Worm (Caenorhabditis elegans) whole organism, late embryonic: ENCODE results near the gene srd-28.
"Not testable (repeated sequence)": the region's sequence is repeated elsewhere in the genome, so short reads cannot be mapped to it uniquely, and the experiment has no call there.

Experiments
- F13H6.1 ChIP-seq: sonication (generic microtip); optimal IDR thresholded peaks from 2 replicates; lab custom pipeline; 2016; ENCODE audit warnings: missing genetic modification characterization, missing compliant biosample characterization
- K09A11.1 ChIP-seq: sonication (generic microtip); optimal IDR thresholded peaks from 2 replicates; lab custom pipeline; 2017; ENCODE audit warnings: antibody characterized with exemption, mild to moderate bottlenecking, missing genetic modification characterization, missing compliant biosample characterization; ENCODE audit not compliant: insufficient read depth
- ceh-18 ChIP-seq: sonication (generic microtip); optimal IDR thresholded peaks from 2 replicates; lab custom pipeline; 2016; ENCODE audit warnings: missing genetic modification characterization, missing compliant biosample characterization
- ceh-2 ChIP-seq: sonication (generic microtip); optimal IDR thresholded peaks from 2 replicates; lab custom pipeline; 2016; ENCODE audit warnings: missing genotype, missing genetic modification characterization, missing compliant biosample characterization
- ceh-22 ChIP-seq: sonication (generic microtip); optimal IDR thresholded peaks from 2 replicates; lab custom pipeline; 2017; ENCODE audit warnings: missing biosample characterization, missing genetic modification characterization
- ceh-30 ChIP-seq: fragments of 150-350 bp; optimal IDR thresholded peaks from 2 replicates; lab custom pipeline; 2014; ENCODE audit warnings: missing biosample characterization, missing genetic modification characterization
- ceh-31 ChIP-seq: sonication (generic microtip); optimal IDR thresholded peaks from 2 replicates; lab custom pipeline; 2016; ENCODE audit warnings: missing genetic modification characterization, missing compliant biosample characterization
- ceh-45 ChIP-seq: fragments of 200-800 bp; sonication (Bioruptor generic); IDR thresholded peaks from 2 replicates; pipeline ENCODE4 v1.3.6; 2022; ENCODE audit warnings: missing genetic modification reagents, missing genetic modification characterization, missing compliant biosample characterization
- elt-4 ChIP-seq: sonication (generic microtip); optimal IDR thresholded peaks from 2 replicates; lab custom pipeline; 2016; ENCODE audit warnings: missing genetic modification characterization, missing compliant biosample characterization
- fax-1 ChIP-seq: sonication (generic microtip); optimal IDR thresholded peaks from 2 replicates; lab custom pipeline; 2016; ENCODE audit warnings: missing genotype, missing genetic modification characterization, missing compliant biosample characterization
- fkh-10 ChIP-seq: fragments of 150-350 bp; optimal IDR thresholded peaks from 2 replicates; lab custom pipeline; 2014; ENCODE audit warnings: missing biosample characterization, missing genetic modification reagents, missing genetic modification characterization
- hlh-13 ChIP-seq: fragments of 200-800 bp; sonication (Bioruptor generic); optimal IDR thresholded peaks from 2 replicates; lab custom pipeline; 2018; ENCODE audit warnings: mild to moderate bottlenecking, missing genetic modification characterization, missing compliant biosample characterization
- hlh-15 ChIP-seq: sonication (generic microtip); optimal IDR thresholded peaks from 2 replicates; lab custom pipeline; 2016; ENCODE audit warnings: missing genetic modification characterization, missing compliant biosample characterization
- hlh-6 ChIP-seq: sonication (generic microtip); optimal IDR thresholded peaks from 2 replicates; lab custom pipeline; 2016; ENCODE audit warnings: missing genotype, missing genetic modification characterization, missing compliant biosample characterization
- hlh-8 ChIP-seq: sonication (generic microtip); optimal IDR thresholded peaks from 2 replicates; lab custom pipeline; 2016; ENCODE audit warnings: missing genotype, missing genetic modification characterization, missing compliant biosample characterization
- lim-6 ChIP-seq: sonication (generic microtip); optimal IDR thresholded peaks from 2 replicates; lab custom pipeline; 2016; ENCODE audit warnings: missing genetic modification characterization, missing compliant biosample characterization
- lin-11 ChIP-seq: fragments of 200-800 bp; sonication (Bioruptor generic); optimal IDR thresholded peaks from 2 replicates; lab custom pipeline; 2018; ENCODE audit warnings: mild to moderate bottlenecking, missing genetic modification characterization, missing compliant biosample characterization
- nhr-11 ChIP-seq: fragments of 150-350 bp; optimal IDR thresholded peaks from 2 replicates; lab custom pipeline; 2014; ENCODE audit warnings: missing biosample characterization, missing genetic modification characterization
- npax-4 ChIP-seq: sonication (generic microtip); optimal IDR thresholded peaks from 2 replicates; lab custom pipeline; 2016; ENCODE audit warnings: missing genetic modification characterization, missing compliant biosample characterization
- odd-2 ChIP-seq: sonication (generic microtip); optimal IDR thresholded peaks from 2 replicates; lab custom pipeline; 2017; ENCODE audit warnings: antibody characterized with exemption, mild to moderate bottlenecking, missing genetic modification characterization, missing compliant biosample characterization
- pag-3 ChIP-seq: sonication (generic microtip); optimal IDR thresholded peaks from 2 replicates; lab custom pipeline; 2016; ENCODE audit warnings: missing compliant biosample characterization, missing genetic modification characterization, borderline replicate concordance
- pha-4 ChIP-seq: fragments of 150-350 bp; optimal IDR thresholded peaks from 2 replicates; lab custom pipeline; 2018; ENCODE audit warnings: missing biosample characterization, missing genetic modification reagents, missing genetic modification characterization
- pros-1 ChIP-seq: fragments of 150-350 bp; optimal IDR thresholded peaks from 2 replicates; lab custom pipeline; 2014; ENCODE audit warnings: missing biosample characterization, missing genetic modification reagents, missing genetic modification characterization
- ref-2 ChIP-seq: sonication (generic microtip); optimal IDR thresholded peaks from 2 replicates; lab custom pipeline; 2016; ENCODE audit warnings: missing genetic modification characterization, missing compliant biosample characterization
- rnt-1 ChIP-seq: sonication (generic microtip); optimal IDR thresholded peaks from 2 replicates; lab custom pipeline; 2016; ENCODE audit warnings: missing genetic modification characterization, missing compliant biosample characterization
- sdc-2 ChIP-seq: sonication (generic microtip); optimal IDR thresholded peaks from 2 replicates; lab custom pipeline; 2016; ENCODE audit warnings: missing genotype, missing genetic modification characterization, missing compliant biosample characterization
- sox-4 ChIP-seq: sonication (generic microtip); optimal IDR thresholded peaks from 2 replicates; lab custom pipeline; 2017; ENCODE audit warnings: mild to moderate bottlenecking, missing genetic modification characterization, inconsistent platforms, missing compliant biosample characterization
- tbx-2 ChIP-seq: sonication (generic microtip); optimal IDR thresholded peaks from 2 replicates; lab custom pipeline; 2016; ENCODE audit warnings: missing genetic modification characterization, missing compliant biosample characterization
- ttx-3 ChIP-seq: sonication (generic microtip); optimal IDR thresholded peaks from 2 replicates; lab custom pipeline; 2016; ENCODE audit warnings: missing genetic modification reagents, missing genetic modification characterization, missing compliant biosample characterization
- unc-3 ChIP-seq, 2 experiments: fragments of 200-800 bp in 1 of 2; sonication (Bioruptor generic) in 1 of 2; sonication (generic microtip) in 1 of 2; conservative IDR thresholded peaks in 1 of 2; optimal IDR thresholded peaks in 1 of 2; 2 replicates each; pipeline versions ENCODE4 v1.3.6 to Lab custom; 2016 to 2022; ENCODE audit warnings: missing compliant biosample characterization in 2 of 2, missing genetic modification characterization in 2 of 2, missing genetic modification reagents in 1 of 2
- unc-86 ChIP-seq: sonication (generic microtip); optimal IDR thresholded peaks from 2 replicates; lab custom pipeline; 2016; ENCODE audit warnings: missing genetic modification characterization, missing compliant biosample characterization
- zip-5 ChIP-seq: sonication (generic microtip); optimal IDR thresholded peaks from 2 replicates; lab custom pipeline; 2016; ENCODE audit warnings: missing genetic modification characterization, missing compliant biosample characterization
- ztf-16 ChIP-seq: sonication (generic microtip); optimal IDR thresholded peaks from 2 replicates; lab custom pipeline; 2017; ENCODE audit warnings: missing genetic modification characterization, missing compliant biosample characterization

The srd-28 gene

ce11 chrV:15250304-15250703 is at the start of gene srd-28:
TSS of gene srd-28 (plus strand) at chrV:15250604.
- TF ChIP-seq sdc-2, npax-4, zip-5 (tag; lab: Kevin White, UChicago): not testable (repeated sequence)

DNA sequence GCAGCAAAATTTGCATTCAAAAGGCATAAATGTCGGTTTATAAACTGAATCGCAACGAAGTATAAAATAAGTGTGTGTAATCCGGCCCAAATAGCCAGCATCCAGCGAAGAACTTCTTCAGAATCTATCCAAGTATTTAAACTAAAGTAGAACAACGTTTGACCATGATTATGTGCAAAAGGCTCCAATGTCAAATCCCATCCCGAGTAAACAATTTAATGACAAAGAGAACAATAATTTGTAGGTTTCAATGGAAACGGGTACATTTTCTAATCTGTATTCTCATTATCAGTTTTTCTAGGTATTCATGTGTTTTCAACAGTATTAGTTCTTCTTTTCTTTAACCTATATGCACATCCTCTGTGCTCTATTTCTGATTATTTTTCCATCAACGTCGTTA is 42.7 kb upstream of the srd-28 start, which contains the start of gene C41G6.12:
TSS of gene C41G6.12 (minus strand) at position 101 of the 400 bp plus-strand sequence.
- not testable (repeated sequence) for TF ChIP-seq F13H6.1 (tag; lab: Kevin White, UChicago); ceh-31; elt-4

DNA sequence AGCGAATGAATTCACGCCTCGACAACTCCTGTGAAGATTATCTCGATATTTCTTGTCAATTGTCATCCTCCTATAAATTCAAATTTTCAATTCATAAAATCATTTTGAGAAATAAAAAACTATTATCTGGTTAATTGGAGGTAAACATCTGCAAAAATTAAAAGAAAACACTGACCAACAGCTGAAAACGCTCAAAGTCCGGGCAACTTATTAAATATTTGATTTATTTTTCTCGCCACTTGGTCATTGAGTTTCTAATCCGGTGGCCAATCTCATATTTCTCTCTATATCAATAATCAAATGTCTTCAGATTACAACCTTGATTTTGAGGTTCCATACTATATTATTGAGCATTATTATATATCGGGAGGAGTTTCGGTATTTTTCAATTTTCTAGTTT is 38.5 kb upstream of the srd-28 start, which contains the start of gene sri-24:
TSS of gene sri-24 (plus strand) at position 301 of the 400 bp plus-strand sequence.
- not testable (repeated sequence) for TF ChIP-seq pha-4 (tag; lab: Kevin White, UChicago); K09A11.1 (tag; lab: Kevin White, UChicago); ceh-18

DNA sequence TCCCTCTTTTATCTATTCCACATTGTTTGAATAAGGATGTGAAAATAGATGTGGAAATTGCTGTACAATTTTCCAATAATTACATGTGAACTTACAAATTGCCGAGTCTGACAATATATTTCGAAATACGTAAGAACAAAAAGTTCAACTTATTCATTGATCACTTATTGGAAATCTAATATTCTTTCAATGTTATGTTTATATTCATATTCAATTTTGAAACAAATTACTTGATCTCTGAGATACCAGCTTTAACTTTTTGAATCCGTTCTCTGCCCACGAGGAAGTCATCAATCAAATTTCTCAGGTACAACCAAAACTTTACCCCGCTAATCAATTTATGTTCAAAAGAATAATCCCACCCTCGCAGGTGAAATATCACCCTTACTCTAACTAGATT is 35.2 kb upstream of the srd-28 start, which contains the start of gene sri-26:
TSS of gene sri-26 (plus strand) at position 301 of the 400 bp plus-strand sequence.
- TF ChIP-seq ztf-16, nhr-11, K09A11.1 (tag; lab: Kevin White, UChicago): not testable (repeated sequence)
- TF ChIP-seq, all 69 proteins: peak for 0; not testable (repeated sequence) for 69

DNA sequence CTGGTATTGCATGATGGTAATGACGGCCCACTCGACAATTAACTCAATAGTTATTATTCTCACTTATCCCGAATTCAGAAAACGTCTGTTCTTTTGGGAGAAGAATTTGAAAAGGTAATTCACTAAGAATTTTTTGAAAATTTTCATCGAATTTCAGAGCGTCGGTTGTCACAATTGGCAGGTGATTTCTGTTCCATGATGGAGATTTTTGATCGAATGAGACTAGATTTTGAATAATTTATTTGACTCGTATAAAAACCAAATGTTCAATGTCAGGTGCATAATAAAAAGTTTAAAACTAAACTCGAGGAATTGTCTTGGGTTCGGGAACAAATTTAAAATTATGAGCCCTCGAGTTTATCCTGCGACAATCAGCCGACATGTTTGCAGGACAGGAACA is 33.7 kb upstream of the srd-28 start, which contains the start of gene sri-25:
TSS of gene sri-25 (plus strand) at position 301 of the 400 bp plus-strand sequence.
- no peak for TF ChIP-seq ceh-18
- no peak for TF ChIP-seq lin-11 (tag; lab: Kevin White, UChicago)
- TF ChIP-seq hlh-15, result no peak
- no peak for TF ChIP-seq unc-3 (GFP tag; conservative IDR thresholded peaks at IDR 0.05; lab: Robert Waterston, UW)
- no peak for TF ChIP-seq unc-3 (tag; optimal IDR thresholded peaks at IDR 0.05; lab: Kevin White, UChicago)
- no peak for TF ChIP-seq ceh-31
- no peak for TF ChIP-seq F13H6.1 (tag; lab: Kevin White, UChicago)
- no peak for TF ChIP-seq ref-2 (tag; lab: Kevin White, UChicago)
- no peak for TF ChIP-seq fkh-10 (GFP tag; lab: Kevin White, UChicago)
- TF ChIP-seq pag-3, result no peak
- no peak for TF ChIP-seq ceh-30 (tag; lab: Kevin White, UChicago)
- TF ChIP-seq unc-86, result no peak
- no peak for TF ChIP-seq lim-6 (tag; lab: Kevin White, UChicago)
- no peak for TF ChIP-seq tbx-2 (tag; lab: Kevin White, UChicago)
- TF ChIP-seq hlh-13 (GFP tag; lab: Kevin White, UChicago), result no peak
- no peak for TF ChIP-seq fax-1
- TF ChIP-seq hlh-8 (tag; lab: Kevin White, UChicago), result no peak

DNA sequence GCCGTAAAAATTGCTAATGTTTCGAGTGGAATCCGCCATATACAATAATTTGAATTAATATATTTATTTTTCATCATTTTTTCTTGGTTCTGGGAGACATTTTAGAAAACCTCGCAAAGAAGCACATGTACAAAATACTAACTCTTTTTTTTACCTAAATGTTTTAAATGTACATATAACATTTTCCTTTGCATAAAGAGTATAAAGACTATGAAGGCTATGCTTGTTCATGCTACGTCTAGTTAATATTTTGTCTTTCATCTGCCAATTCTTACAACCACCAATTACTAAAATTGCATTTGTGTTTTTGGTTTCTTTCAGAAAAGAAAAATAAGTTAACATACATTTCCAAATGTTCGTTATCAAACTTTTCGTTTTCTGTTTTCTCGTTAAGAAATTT is 29.1 kb upstream of the srd-28 start, which contains the start of gene irld-25:
TSS of gene irld-25 (plus strand) at position 301 of the 400 bp plus-strand sequence.
- no peak for TF ChIP-seq hlh-6 (tag; lab: Kevin White, UChicago)
- TF ChIP-seq ceh-2, result no peak
- TF ChIP-seq ceh-22, result no peak
- no peak for TF ChIP-seq sox-4 (tag; lab: Kevin White, UChicago)
- TF ChIP-seq elt-4, result no peak
- no peak for TF ChIP-seq odd-2
- TF ChIP-seq tbx-2 (tag; lab: Kevin White, UChicago), result no peak

DNA sequence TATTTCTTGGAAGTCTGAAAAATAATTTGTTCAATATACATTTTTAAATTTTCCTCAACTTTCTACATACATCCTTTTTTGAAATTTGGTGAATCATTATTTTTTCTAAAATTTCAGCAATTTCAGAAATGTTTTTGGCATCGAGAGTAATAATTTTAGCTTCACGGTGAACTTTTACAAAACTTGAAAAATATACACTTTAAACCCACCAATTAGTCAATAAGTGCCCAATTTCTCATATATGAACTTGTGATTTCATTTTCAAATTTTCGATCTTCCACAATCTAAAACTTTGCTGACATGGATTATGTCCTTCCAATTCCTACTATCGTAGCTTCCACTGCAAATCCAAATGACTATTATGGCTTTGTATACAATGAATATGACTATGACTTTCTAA is 26.7 kb upstream of the srd-28 start, which contains the start of gene srw-24:
TSS of gene srw-24 (plus strand) at position 301 of the 400 bp plus-strand sequence.
- TF ChIP-seq tbx-2 (tag; lab: Kevin White, UChicago) (no peak), F13H6.1 (tag; lab: Kevin White, UChicago) (no peak), pros-1 (tag; lab: Kevin White, UChicago) (no peak), rnt-1 (tag; lab: Kevin White, UChicago) (no peak), ttx-3 (no peak), ceh-18 (no peak), ceh-45 (no peak)
